Fruit fly (Drosophila melanogaster): Measurements from ENCODE around the gene beta-PheRS.

beta-PheRS gene

DNA sequence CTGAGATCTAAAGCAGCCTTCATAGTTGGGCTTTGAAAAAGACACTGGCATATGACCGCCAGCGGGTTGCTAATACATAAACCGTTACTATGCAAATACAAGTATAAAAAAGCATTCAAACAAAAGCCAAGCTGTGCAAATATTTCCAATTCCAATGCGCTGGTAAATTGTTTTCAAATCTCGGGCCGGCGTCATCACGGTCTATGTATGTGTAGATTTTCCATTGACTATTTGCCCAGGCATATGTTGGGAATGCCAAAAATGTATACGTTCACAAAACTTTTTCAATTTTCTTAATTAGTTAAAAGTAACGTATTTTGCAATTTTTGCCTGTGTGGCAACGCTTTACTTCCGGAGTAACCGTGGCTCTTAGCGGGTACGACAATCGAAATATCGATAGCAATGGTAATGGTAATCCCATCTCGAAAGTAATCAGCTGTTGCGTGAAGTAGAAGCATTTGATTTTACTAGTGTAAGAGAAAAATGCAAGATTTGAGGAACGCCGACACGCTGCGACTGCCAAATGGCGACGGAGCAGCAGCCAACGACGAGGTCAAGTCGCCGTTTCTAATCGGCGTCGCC lies 37.4 kb upstream of the beta-PheRS start, which contains the start of the genes CG34290 and Uck (continued):
- TF ChIP-seq Camta (GFP tag; optimal IDR thresholded peaks at IDR 0.05) (peak; percentile 73), klu (GFP tag; IDR thresholded peaks at IDR 0.05) (no peak), D19A (tag; optimal IDR thresholded peaks at IDR 0.05) (no peak), row (GFP tag; IDR thresholded peaks at IDR 0.05) (peak; percentile 52; the same call in 2 of the 3 replicates), tgo (GFP tag; IDR thresholded peaks at IDR 0.05) (peak; percentile 55; the same call in 2 of the 3 replicates), nerfin-2 (GFP tag; IDR thresholded peaks at IDR 0.05; ENCODE audit: partially characterized antibody) (peak; percentile 63), Ptx1 (GFP tag; IDR thresholded peaks at IDR 0.05) (peak; percentile 42; the same call in 1 of the 2 replicates), Ets65A (GFP tag) (peak; percentile 99), fd3F (GFP tag; optimal IDR thresholded peaks at IDR 0.05) (peak; percentile 67), Hr3 (GFP tag; optimal IDR thresholded peaks at IDR 0.05) (peak; percentile 35), CG6854 (GFP tag; optimal IDR thresholded peaks at IDR 0.05) (peak; percentile 84), Stat92E (GFP tag; optimal IDR thresholded peaks at IDR 0.05) (peak in 1 of 3 experiments; percentile 48), luna (GFP tag; optimal IDR thresholded peaks at IDR 0.05) (peak; percentile 44), PHDP (tag; optimal IDR thresholded peaks at IDR 0.05) (peak; percentile 82), CG16863 (GFP tag; optimal IDR thresholded peaks at IDR 0.05) (peak; percentile 65), Antp (GFP tag; optimal IDR thresholded peaks at IDR 0.05) (peak; percentile 59), nmo (GFP tag; optimal IDR thresholded peaks at IDR 0.05) (peak; percentile 74), CG2199 (GFP tag; IDR thresholded peaks at IDR 0.05) (peak; percentile 80; the same call in 1 of the 3 replicates), lmd (GFP tag; IDR thresholded peaks at IDR 0.05) (peak; percentile 63), CG17186 (GFP tag; optimal IDR thresholded peaks at IDR 0.05) (peak; percentile 73), Fer1 (GFP tag; optimal IDR thresholded peaks at IDR 0.05) (peak; percentile 92), Six4 (GFP tag; optimal IDR thresholded peaks at IDR 0.05) (peak; percentile 43), CG11085 (GFP tag; IDR thresholded peaks at IDR 0.05) (peak; percentile 59; the same call in 1 of the 2 replicates), bowl (GFP tag; IDR thresholded peaks at IDR 0.05) (no peak), Aef1 (GFP tag; IDR thresholded peaks at IDR 0.05) (no peak), amos (GFP tag; IDR thresholded peaks at IDR 0.05; ENCODE audit: partially characterized antibody) (peak; percentile 87), CG6175 (GFP tag; IDR thresholded peaks at IDR 0.05) (no peak), mld (GFP tag; IDR thresholded peaks at IDR 0.05; ENCODE audit: partially characterized antibody) (peak; percentile 65; the same call in 1 of the 3 replicates), peb (GFP tag; IDR thresholded peaks at IDR 0.05) (0 out of 2 replicates have a peak, but pooled peaks have one; percentile 15), CG18011 (GFP tag; optimal IDR thresholded peaks at IDR 0.05) (peak; percentile 72), Poxn (GFP tag; IDR thresholded peaks at IDR 0.05) (no peak), CG7839 (tag; optimal IDR thresholded peaks at IDR 0.05) (peak; percentile 66), fru (optimal IDR thresholded peaks at IDR 0.05) (no peak), repo (GFP tag; optimal IDR thresholded peaks at IDR 0.05) (peak; percentile 60), crp (GFP tag; optimal IDR thresholded peaks at IDR 0.05) (peak; percentile 61 to 95), ara (GFP tag; IDR thresholded peaks at IDR 0.05) (peak; percentile 36; the same call in 1 of the 2 replicates), CG2712 (tag; optimal IDR thresholded peaks at IDR 0.05) (peak; percentile 72), Xbp1 (GFP tag; optimal IDR thresholded peaks at IDR 0.05) (peak; percentile 76), CG9932 (GFP tag; IDR thresholded peaks at IDR 0.05) (peak; percentile 65), org-1 (GFP tag; optimal IDR thresholded peaks at IDR 0.05) (peak; percentile 63), jumu (GFP tag; optimal IDR thresholded peaks at IDR 0.05) (peak; percentile 13), MTF-1 (GFP tag; optimal IDR thresholded peaks at IDR 0.05; ENCODE audit: borderline replicate concordance) (peak; percentile 89), toy (GFP tag; IDR thresholded peaks at IDR 0.05) (no peak), CG4404 (GFP tag; IDR thresholded peaks at IDR 0.05) (no peak), CG10654 (GFP tag; optimal IDR thresholded peaks at IDR 0.05) (peak; percentile 54), CG15479 (GFP tag; optimal IDR thresholded peaks at IDR 0.05) (no peak), CG5245 (GFP tag; optimal IDR thresholded peaks at IDR 0.05) (peak; percentile 48), br (optimal IDR thresholded peaks at IDR 0.05) (no peak), TFAM (GFP tag; optimal IDR thresholded peaks at IDR 0.05) (peak; percentile 48), Max (GFP tag; optimal IDR thresholded peaks at IDR 0.05) (peak; percentile 69), CG17829 (tag; optimal IDR thresholded peaks at IDR 0.05) (peak; percentile 72)

Data from whole organism, embryonic.